Fruit fly (Drosophila melanogaster): ENCODE results near the gene Vps2.

Gene Vps2

DNA sequence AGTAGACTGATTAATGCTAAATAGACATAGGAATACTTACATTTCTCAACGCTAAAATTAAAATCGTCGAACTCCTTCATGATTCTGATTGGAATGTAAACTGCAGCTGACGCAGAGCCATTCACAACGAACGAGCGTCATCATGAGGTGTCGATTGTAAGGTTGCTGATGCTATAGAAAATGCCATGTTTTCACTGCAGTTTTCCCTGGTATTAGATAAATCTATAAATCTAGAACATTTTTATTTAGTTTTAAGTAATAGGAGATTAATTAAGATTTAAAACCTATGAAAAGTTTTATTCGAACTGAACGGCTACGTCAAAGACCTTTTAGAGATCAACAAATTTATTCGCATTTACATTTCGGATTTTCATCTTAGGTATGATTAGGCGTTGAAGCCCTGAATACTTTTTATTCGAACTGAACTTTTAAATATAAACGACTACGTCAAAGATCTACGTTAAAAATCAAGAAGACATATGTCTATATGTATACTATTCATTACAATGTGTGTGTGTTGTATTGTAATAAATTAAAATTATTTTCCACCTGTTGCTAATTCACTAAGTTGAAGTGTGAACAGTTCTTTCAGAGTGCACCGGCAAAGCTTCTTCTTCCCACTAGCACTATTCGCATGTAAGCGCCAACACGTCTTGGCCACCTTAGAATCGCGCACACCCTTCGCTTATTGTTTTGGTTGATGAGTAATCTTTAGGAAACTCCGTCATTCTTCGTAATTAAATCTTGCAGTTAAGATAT, at the start of gene Vps2, which contains the start of gene Exo84:
Vps2 (plus strand) TSS at position 672 of the 759 bp plus-strand sequence.
Exo84 (minus strand) TSS at position 108 of the 759 bp plus-strand sequence.
- TF ChIP-seq CG33017 (tag; optimal IDR thresholded peaks at IDR 0.05), result no peak
- TF ChIP-seq ovo (GFP tag; optimal IDR thresholded peaks at IDR 0.05), result peak; percentile 54
- TF ChIP-seq Crg-1 (GFP tag; optimal IDR thresholded peaks at IDR 0.05), result no peak
- TF ChIP-seq Mnt (GFP tag; optimal IDR thresholded peaks at IDR 0.05), result no peak
- TF ChIP-seq CG1620 (GFP tag; optimal IDR thresholded peaks at IDR 0.05), result peak; percentile 68
- peak; percentile 17 for TF ChIP-seq CG7101 (tag; optimal IDR thresholded peaks at IDR 0.05)
- TF ChIP-seq kay (GFP tag; ENCODE audit: borderline replicate concordance), result peak; percentile 86
- TF ChIP-seq bab1 (GFP tag; optimal IDR thresholded peaks at IDR 0.05), result no peak
- no peak for TF ChIP-seq toe (GFP tag; optimal IDR thresholded peaks at IDR 0.05)
- TF ChIP-seq CG11617 (GFP tag; optimal IDR thresholded peaks at IDR 0.05), result peak; percentile 52
- TF ChIP-seq CG7045 (GFP tag; optimal IDR thresholded peaks at IDR 0.05), result peak; percentile 48
- TF ChIP-seq CG12768 (GFP tag; optimal IDR thresholded peaks at IDR 0.05), result peak; percentile 39
- no peak for TF ChIP-seq CG5204 (GFP tag; optimal IDR thresholded peaks at IDR 0.05)
- peak; percentile 27 for TF ChIP-seq pad (GFP tag; optimal IDR thresholded peaks at IDR 0.05)

DNA sequence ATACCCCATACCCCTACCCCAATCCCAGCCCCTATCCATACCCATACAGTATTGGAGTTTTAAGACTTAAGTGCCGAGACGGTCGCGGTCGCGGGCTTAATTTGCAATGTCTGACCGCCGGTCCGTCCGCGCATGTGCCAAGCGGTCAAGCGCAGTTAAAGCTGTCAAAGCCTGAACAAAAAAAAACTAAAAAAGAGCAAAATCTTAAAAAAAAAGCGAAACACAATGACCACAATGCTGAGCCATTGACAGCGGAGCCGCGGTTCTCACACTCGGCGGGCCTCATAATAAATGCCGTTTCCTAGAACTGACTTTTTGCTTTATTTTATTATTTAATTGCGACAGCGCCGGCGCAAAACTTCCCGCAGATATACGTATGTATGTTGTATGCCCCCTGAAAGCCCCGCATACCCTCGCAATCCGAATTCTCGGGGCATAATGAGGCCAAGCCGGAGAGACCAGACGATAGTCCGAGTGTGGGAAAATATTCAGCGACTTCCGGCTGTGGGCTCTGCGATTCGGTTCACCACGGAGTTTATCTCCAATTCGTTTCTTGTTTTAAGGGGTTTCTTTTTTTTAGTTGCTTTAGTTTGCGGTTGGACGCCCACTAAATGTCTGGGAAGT, 48.1 kb upstream of the Vps2 start:
- TF ChIP-seq ovo (GFP tag; optimal IDR thresholded peaks at IDR 0.05), result no peak
- TF ChIP-seq tj (GFP tag; optimal IDR thresholded peaks at IDR 0.05), result peak; percentile 42
- TF ChIP-seq cnc (optimal IDR thresholded peaks at IDR 0.05), result no peak

DNA sequence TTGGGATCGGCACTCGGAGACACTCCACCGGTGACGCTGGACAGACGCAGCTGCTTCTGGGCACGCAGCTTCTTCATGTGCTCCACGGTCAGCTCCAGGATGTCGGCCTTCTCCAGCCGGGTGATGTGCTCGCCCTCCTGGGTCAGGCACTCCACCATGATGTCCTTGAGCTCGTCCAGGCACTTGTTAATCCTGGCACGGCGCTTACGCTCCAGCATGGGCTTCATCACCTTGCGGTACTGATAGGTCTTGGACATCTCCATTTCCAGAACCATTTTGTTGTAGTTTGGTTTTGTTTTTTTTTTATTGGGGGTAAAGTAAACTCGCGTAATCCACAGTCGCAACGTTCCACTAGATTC, 47.0 kb upstream of the Vps2 start:
- no peak for TF ChIP-seq CG7045 (GFP tag; optimal IDR thresholded peaks at IDR 0.05)
- no peak for TF ChIP-seq CG1620 (GFP tag; optimal IDR thresholded peaks at IDR 0.05)
- TF ChIP-seq bab1 (GFP tag; optimal IDR thresholded peaks at IDR 0.05), result no peak
- no peak for TF ChIP-seq CG14711 (tag; optimal IDR thresholded peaks at IDR 0.05)
- no peak for TF ChIP-seq cic (GFP tag; optimal IDR thresholded peaks at IDR 0.05)
- TF ChIP-seq Mnt (GFP tag; optimal IDR thresholded peaks at IDR 0.05), result no peak
- TF ChIP-seq tj (GFP tag; optimal IDR thresholded peaks at IDR 0.05), result no peak
- no peak for TF ChIP-seq Crg-1 (GFP tag; optimal IDR thresholded peaks at IDR 0.05)

DNA sequence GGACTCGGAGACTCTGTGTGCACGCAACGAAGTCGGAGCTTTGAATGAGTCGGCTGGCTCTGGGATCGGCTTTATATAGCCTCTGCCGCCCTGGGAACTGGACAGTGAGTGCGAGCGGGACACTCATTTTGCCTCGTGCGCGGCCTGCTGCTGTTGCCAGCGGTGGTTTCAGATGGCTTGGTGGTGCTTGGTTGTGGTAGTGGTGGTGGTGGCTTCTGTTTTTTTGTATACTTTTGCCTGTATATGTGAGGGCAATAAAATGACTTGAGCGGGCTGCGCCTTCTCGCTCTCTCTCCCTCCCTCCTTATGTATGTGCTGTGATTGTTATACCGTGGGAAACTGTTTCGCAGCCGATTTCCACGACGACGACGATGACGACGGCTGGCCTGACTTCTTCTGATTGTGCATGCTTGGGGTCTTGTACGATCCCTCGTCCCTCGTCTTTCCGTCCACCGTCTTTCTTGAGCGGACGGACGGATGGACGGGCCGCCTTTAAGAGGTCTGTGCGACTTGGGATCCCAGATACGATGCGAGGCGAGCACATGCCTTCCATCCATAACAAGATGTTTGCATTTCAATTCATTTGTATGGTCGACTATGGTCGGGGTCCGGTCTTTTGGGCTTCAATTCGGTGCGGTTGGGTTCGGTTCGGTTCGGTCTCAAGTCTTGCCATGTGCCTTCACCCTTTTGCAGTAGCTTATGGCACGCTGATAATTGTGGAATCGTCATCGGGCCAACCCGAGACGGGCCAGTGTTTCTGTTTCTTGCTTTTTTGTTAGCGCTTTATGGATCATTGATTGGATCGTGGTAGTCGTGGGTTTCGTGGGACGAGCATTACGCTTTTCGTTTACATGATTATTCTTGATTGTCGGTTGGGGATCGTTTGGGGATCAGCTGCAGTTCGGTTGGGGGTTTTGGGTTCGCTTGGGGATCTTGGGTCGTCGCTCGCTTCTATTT, 46.4 kb upstream of the Vps2 start:
- TF ChIP-seq Mnt (GFP tag; optimal IDR thresholded peaks at IDR 0.05) (peak; percentile 31), cnc (optimal IDR thresholded peaks at IDR 0.05) (no peak), CG12768 (GFP tag; optimal IDR thresholded peaks at IDR 0.05) (peak; percentile 46), CG33017 (tag; optimal IDR thresholded peaks at IDR 0.05) (no peak), CG5204 (GFP tag; optimal IDR thresholded peaks at IDR 0.05) (no peak), ovo (GFP tag; optimal IDR thresholded peaks at IDR 0.05) (no peak), CG11617 (GFP tag; optimal IDR thresholded peaks at IDR 0.05) (no peak), Crg-1 (GFP tag; optimal IDR thresholded peaks at IDR 0.05) (no peak), cic (GFP tag; optimal IDR thresholded peaks at IDR 0.05) (no peak), kay (GFP tag; ENCODE audit: borderline replicate concordance) (no peak), toe (GFP tag; optimal IDR thresholded peaks at IDR 0.05) (no peak), CG7101 (tag; optimal IDR thresholded peaks at IDR 0.05) (no peak), pad (GFP tag; optimal IDR thresholded peaks at IDR 0.05) (no peak), bab1 (GFP tag; optimal IDR thresholded peaks at IDR 0.05) (no peak), tj (GFP tag; optimal IDR thresholded peaks at IDR 0.05) (peak; percentile 79), Hr96 (GFP tag; optimal IDR thresholded peaks at IDR 0.05) (no peak)

DNA sequence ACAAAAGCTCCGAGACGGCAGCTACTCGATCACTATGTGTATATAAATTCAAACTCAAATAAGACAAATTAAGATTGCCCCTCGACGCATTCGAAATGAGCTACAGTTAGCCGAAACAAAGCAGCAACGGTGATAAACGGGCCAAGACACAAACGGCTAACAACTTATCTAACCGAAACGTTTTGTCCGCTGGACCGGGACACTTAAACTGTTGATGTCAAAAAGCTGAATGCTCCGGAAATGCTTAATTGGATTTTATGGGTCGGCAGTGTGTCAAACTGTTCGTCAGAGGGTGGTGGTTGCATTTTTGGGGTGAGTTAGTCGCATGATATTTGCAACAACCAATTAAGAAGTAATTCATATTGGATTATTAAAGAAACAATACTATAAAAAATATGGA, 45.3 kb upstream of the Vps2 start:
- no peak for TF ChIP-seq pad (GFP tag; optimal IDR thresholded peaks at IDR 0.05)
- TF ChIP-seq CG5204 (GFP tag; optimal IDR thresholded peaks at IDR 0.05), result no peak
- no peak for TF ChIP-seq CG1620 (GFP tag; optimal IDR thresholded peaks at IDR 0.05)
- TF ChIP-seq Crg-1 (GFP tag; optimal IDR thresholded peaks at IDR 0.05), result no peak
- no peak for TF ChIP-seq kay (GFP tag; ENCODE audit: borderline replicate concordance)
- TF ChIP-seq CG7101 (tag; optimal IDR thresholded peaks at IDR 0.05), result no peak
- no peak for TF ChIP-seq Hr96 (GFP tag; optimal IDR thresholded peaks at IDR 0.05)

DNA sequence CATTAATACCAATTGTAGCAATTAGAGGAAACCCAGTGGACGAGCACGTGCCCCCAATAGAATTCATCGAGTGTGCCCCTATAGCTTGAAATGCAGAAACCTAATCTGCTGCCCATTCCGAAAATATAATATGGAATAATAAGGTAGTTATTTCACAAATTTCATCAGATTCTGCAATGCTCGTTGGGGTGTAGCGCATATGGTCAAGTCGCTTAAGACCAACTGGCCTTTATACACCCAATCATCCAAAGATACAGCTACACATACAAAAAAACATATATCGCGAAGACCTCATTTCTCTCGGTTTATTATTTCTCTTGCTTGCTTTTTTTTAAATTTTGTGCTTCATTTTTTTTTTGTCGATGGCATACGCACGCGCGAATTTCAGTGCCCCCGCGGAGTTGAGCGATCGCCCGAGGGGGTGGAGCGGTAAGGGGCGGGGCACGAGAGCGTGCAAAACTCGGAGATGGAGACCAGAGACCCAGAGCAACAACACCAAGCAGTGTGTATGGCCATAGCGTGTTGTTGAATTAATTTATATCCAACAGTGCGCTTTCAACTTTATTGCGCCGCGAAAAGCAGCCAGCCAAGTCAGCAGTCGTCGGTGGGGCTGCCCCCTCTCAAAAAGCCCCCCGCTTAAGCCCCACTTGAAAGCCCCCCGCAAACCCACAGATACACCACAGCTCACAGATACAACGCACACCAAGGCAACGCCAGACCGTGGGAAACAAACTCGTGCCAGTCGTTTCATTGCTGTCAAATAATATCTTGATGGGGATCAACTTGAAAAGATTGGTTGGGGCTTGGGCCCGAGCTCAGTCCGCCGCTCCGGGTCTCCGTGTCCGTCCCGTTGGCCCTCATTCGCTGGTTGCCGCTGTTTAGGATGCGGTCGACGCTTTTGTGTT, 44.4 kb upstream of the Vps2 start:
- TF ChIP-seq Clk (GFP tag; optimal IDR thresholded peaks at IDR 0.05), result no peak
- TF ChIP-seq CG5204 (GFP tag; optimal IDR thresholded peaks at IDR 0.05), result no peak
- peak; percentile 3 for TF ChIP-seq ovo (GFP tag; optimal IDR thresholded peaks at IDR 0.05)
- TF ChIP-seq bab1 (GFP tag; optimal IDR thresholded peaks at IDR 0.05), result no peak
- TF ChIP-seq CG14711 (tag; optimal IDR thresholded peaks at IDR 0.05), result no peak
- TF ChIP-seq CG33017 (tag; optimal IDR thresholded peaks at IDR 0.05), result no peak
- no peak for TF ChIP-seq kay (GFP tag; ENCODE audit: borderline replicate concordance)
- no peak for TF ChIP-seq CG7101 (tag; optimal IDR thresholded peaks at IDR 0.05)
- TF ChIP-seq pad (GFP tag; optimal IDR thresholded peaks at IDR 0.05), result peak; percentile 82
- TF ChIP-seq Hr96 (GFP tag; optimal IDR thresholded peaks at IDR 0.05), result no peak
- TF ChIP-seq Mnt (GFP tag; optimal IDR thresholded peaks at IDR 0.05), result no peak
- no peak for TF ChIP-seq CG1620 (GFP tag; optimal IDR thresholded peaks at IDR 0.05)
- peak; percentile 21 for TF ChIP-seq cic (GFP tag; optimal IDR thresholded peaks at IDR 0.05)
- TF ChIP-seq Crg-1 (GFP tag; optimal IDR thresholded peaks at IDR 0.05), result no peak
- no peak for TF ChIP-seq CG7045 (GFP tag; optimal IDR thresholded peaks at IDR 0.05)
- TF ChIP-seq cnc (optimal IDR thresholded peaks at IDR 0.05), result no peak
- TF ChIP-seq CG11617 (GFP tag; optimal IDR thresholded peaks at IDR 0.05), result no peak
- peak; percentile 76 for TF ChIP-seq CG12768 (GFP tag; optimal IDR thresholded peaks at IDR 0.05)
- TF ChIP-seq toe (GFP tag; optimal IDR thresholded peaks at IDR 0.05), result no peak
- TF ChIP-seq tj (GFP tag; optimal IDR thresholded peaks at IDR 0.05), result peak; percentile 100

Data from whole organism, adult.